Fruit fly (Drosophila melanogaster) whole organism, prepupa: Measurements from ENCODE around the gene dally.

Source experiments
- Blimp-1 ChIP-seq: fragments of 200-800 bp; sonication (Bioruptor generic); optimal IDR thresholded peaks from 3 replicates; lab custom pipeline; 2017; ENCODE audit warnings: missing biosample characterization, missing genetic modification characterization, mild to moderate bottlenecking, moderate library complexity, missing genetic modification reagents
- CG10669 ChIP-seq: fragments of 200-800 bp; sonication (Bioruptor generic); optimal IDR thresholded peaks from 3 replicates; lab custom pipeline; 2018; ENCODE audit warnings: missing biosample characterization, mild to moderate bottlenecking, missing genetic modification characterization, moderate library complexity
- CG11294 ChIP-seq: fragments of 200-800 bp; sonication (Bioruptor generic); IDR thresholded peaks from 2 replicates; pipeline ENCODE4 v1.3.6; 2022; ENCODE audit warnings: missing biosample characterization, missing genetic modification characterization
- CG11902 ChIP-seq: fragments of 200-800 bp; sonication (Bioruptor generic); optimal IDR thresholded peaks from 3 replicates; lab custom pipeline; 2016; ENCODE audit warnings: missing biosample characterization, missing genetic modification characterization
- CG15336 ChIP-seq: fragments of 200-800 bp; sonication (Bioruptor generic); IDR thresholded peaks from 2 replicates; pipeline ENCODE4 v1.3.6; 2022; ENCODE audit warnings: missing biosample characterization, missing genetic modification characterization
- CG1621 ChIP-seq: fragments of 200-800 bp; sonication (Bioruptor generic); optimal IDR thresholded peaks from 3 replicates; lab custom pipeline; 2018; ENCODE audit warnings: missing biosample characterization, mild to moderate bottlenecking, missing genetic modification characterization
- CG16779 ChIP-seq: fragments of 200-800 bp; sonication (Bioruptor generic); optimal IDR thresholded peaks from 3 replicates; lab custom pipeline; 2017; ENCODE audit warnings: missing biosample characterization, mild to moderate bottlenecking, missing genetic modification characterization
- CG3032 ChIP-seq: fragments of 200-800 bp; optimal IDR thresholded peaks from 2 replicates; lab custom pipeline; 2019; ENCODE audit warnings: missing biosample characterization, mild to moderate bottlenecking, missing genetic modification characterization, moderate library complexity
- CG32006 ChIP-seq: fragments of 200-800 bp; sonication (Bioruptor generic); optimal IDR thresholded peaks from 3 replicates; lab custom pipeline; 2017; ENCODE audit warnings: missing biosample characterization, mild to moderate bottlenecking, missing genetic modification characterization
- CG3919 ChIP-seq: fragments of 200-800 bp; sonication (Bioruptor generic); optimal IDR thresholded peaks from 3 replicates; lab custom pipeline; 2016; ENCODE audit warnings: missing biosample characterization, missing genetic modification characterization
- CG6163 ChIP-seq: fragments of 200-800 bp; sonication (Bioruptor generic); IDR thresholded peaks from 3 replicates; pipeline ENCODE4 v1.3.6; 2022; ENCODE audit warnings: missing biosample characterization, missing genetic modification characterization
- CG6276 ChIP-seq: fragments of 200-800 bp; sonication (Bioruptor generic); optimal IDR thresholded peaks from 2 replicates; lab custom pipeline; 2017; ENCODE audit warnings: missing biosample characterization, mild to moderate bottlenecking, missing genetic modification characterization
- CG6792 ChIP-seq: fragments of 200-800 bp; sonication (Bioruptor generic); optimal IDR thresholded peaks from 3 replicates; lab custom pipeline; 2016; ENCODE audit warnings: missing biosample characterization, missing genetic modification characterization
- CG6808 ChIP-seq: fragments of 200-800 bp; sonication (Bioruptor generic); optimal IDR thresholded peaks from 3 replicates; lab custom pipeline; 2017; ENCODE audit warnings: missing biosample characterization, missing genetic modification characterization, mild to moderate bottlenecking, moderate library complexity, missing genetic modification reagents
- CG6854 ChIP-seq: fragments of 200-800 bp; sonication (Bioruptor generic); optimal IDR thresholded peaks from 2 replicates; lab custom pipeline; 2017; ENCODE audit warnings: missing biosample characterization, mild to moderate bottlenecking, missing genetic modification characterization
- CG7368 ChIP-seq: fragments of 200-800 bp; sonication (Bioruptor generic); optimal IDR thresholded peaks from 3 replicates; lab custom pipeline; 2016; ENCODE audit warnings: missing biosample characterization, missing genetic modification characterization
- CG8119 ChIP-seq: fragments of 200-800 bp; sonication (Bioruptor generic); IDR thresholded peaks from 3 replicates; pipeline ENCODE4 v1.3.6; 2022; ENCODE audit warnings: missing biosample characterization, missing genetic modification characterization
- CG8319 ChIP-seq: fragments of 200-800 bp; sonication (Bioruptor generic); optimal IDR thresholded peaks from 3 replicates; lab custom pipeline; 2016; ENCODE audit warnings: missing biosample characterization, missing genetic modification characterization
- CG8632 ChIP-seq: fragments of 200-800 bp; sonication (Bioruptor generic); optimal IDR thresholded peaks from 3 replicates; lab custom pipeline; 2016; ENCODE audit warnings: missing biosample characterization, missing genetic modification characterization
- CG9139 ChIP-seq: fragments of 200-800 bp; sonication (Bioruptor generic); optimal IDR thresholded peaks from 3 replicates; lab custom pipeline; 2017; ENCODE audit warnings: missing biosample characterization, mild to moderate bottlenecking, missing genetic modification characterization
- Eip75B ChIP-seq: fragments of 200-800 bp; sonication (Bioruptor generic); optimal IDR thresholded peaks from 3 replicates; lab custom pipeline; 2016; ENCODE audit warnings: missing biosample characterization, missing genetic modification characterization
- Eip78C ChIP-seq: fragments of 200-800 bp; sonication (Bioruptor generic); peaks from one replicate; lab custom pipeline; 2016; ENCODE audit warnings: missing biosample characterization, missing genetic modification characterization
- Ets21C ChIP-seq: fragments of 200-800 bp; sonication (Bioruptor generic); optimal IDR thresholded peaks from 3 replicates; lab custom pipeline; 2016; ENCODE audit warnings: missing biosample characterization, missing genetic modification characterization
- Ets96B ChIP-seq: fragments of 200-800 bp; optimal IDR thresholded peaks from 2 replicates; lab custom pipeline; 2019; ENCODE audit warnings: missing biosample characterization, mild to moderate bottlenecking, missing genetic modification characterization, moderate library complexity
- Gug ChIP-seq: fragments of 200-800 bp; sonication (Bioruptor generic); IDR thresholded peaks from 2 replicates; pipeline ENCODE4 v1.3.6; 2022; ENCODE audit warnings: missing biosample characterization, missing genetic modification characterization
- Hr38 ChIP-seq: sonication (Bioruptor generic); optimal IDR thresholded peaks from 2 replicates; lab custom pipeline; 2016; ENCODE audit warnings: missing biosample characterization, missing genetic modification characterization
- Hr39 ChIP-seq: fragments of 200-800 bp; sonication (Bioruptor generic); optimal IDR thresholded peaks from 2 replicates; lab custom pipeline; 2016; ENCODE audit warnings: missing biosample characterization, missing genetic modification characterization
- Lpt ChIP-seq: fragments of 200-800 bp; sonication (Bioruptor generic); optimal IDR thresholded peaks from 3 replicates; lab custom pipeline; 2016; ENCODE audit warnings: missing biosample characterization, missing genetic modification characterization
- Met ChIP-seq: fragments of 200-800 bp; sonication (Bioruptor generic); optimal IDR thresholded peaks from 3 replicates; lab custom pipeline; 2016; ENCODE audit warnings: missing biosample characterization, missing genetic modification characterization
- OdsH ChIP-seq: fragments of 200-800 bp; sonication (Bioruptor generic); optimal IDR thresholded peaks from 3 replicates; lab custom pipeline; 2016; ENCODE audit warnings: missing biosample characterization, missing genetic modification characterization
- Smox ChIP-seq: fragments of 200-800 bp; sonication (Bioruptor generic); optimal IDR thresholded peaks from 3 replicates; lab custom pipeline; 2016; ENCODE audit warnings: missing biosample characterization, missing genetic modification characterization
- Sox14 ChIP-seq: fragments of 200-800 bp; sonication (Bioruptor generic); optimal IDR thresholded peaks from 3 replicates; lab custom pipeline; 2016; ENCODE audit warnings: missing biosample characterization, missing genetic modification characterization
- Sox15 ChIP-seq: fragments of 200-800 bp; sonication (Bioruptor generic); optimal IDR thresholded peaks from 3 replicates; lab custom pipeline; 2016; ENCODE audit warnings: missing biosample characterization, missing genetic modification characterization
- achi ChIP-seq: fragments of 200-800 bp; sonication (Bioruptor generic); optimal IDR thresholded peaks from 3 replicates; lab custom pipeline; 2016; ENCODE audit warnings: missing biosample characterization, missing genetic modification characterization
- acj6 ChIP-seq: fragments of 200-800 bp; sonication (Bioruptor generic); optimal IDR thresholded peaks from 3 replicates; lab custom pipeline; 2016; ENCODE audit warnings: missing biosample characterization, missing genetic modification characterization
- cyc ChIP-seq: fragments of 200-800 bp; sonication (Bioruptor generic); optimal IDR thresholded peaks from 3 replicates; lab custom pipeline; 2016; ENCODE audit warnings: missing biosample characterization, missing genetic modification characterization
- dsx ChIP-seq: fragments of 200-800 bp; optimal IDR thresholded peaks from 3 replicates; lab custom pipeline; 2019; ENCODE audit warnings: missing biosample characterization, mild to moderate bottlenecking, missing genetic modification characterization, moderate library complexity; ENCODE audit not compliant: poor library complexity, severe bottlenecking
- eg ChIP-seq: fragments of 200-800 bp; sonication (Bioruptor generic); IDR thresholded peaks from 3 replicates; pipeline ENCODE4 v1.3.6; 2022; ENCODE audit warnings: missing biosample characterization, missing genetic modification characterization
- esn ChIP-seq: fragments of 200-800 bp; sonication (Bioruptor generic); optimal IDR thresholded peaks from 2 replicates; lab custom pipeline; 2016; ENCODE audit warnings: missing biosample characterization, mild to moderate bottlenecking, missing genetic modification characterization, moderate library complexity
- fd85E ChIP-seq: fragments of 200-800 bp; sonication (Bioruptor generic); optimal IDR thresholded peaks from 3 replicates; lab custom pipeline; 2016; ENCODE audit warnings: missing biosample characterization, missing genetic modification characterization
- fkh ChIP-seq: fragments of 200-800 bp; sonication (Bioruptor generic); optimal IDR thresholded peaks from 3 replicates; lab custom pipeline; 2017; ENCODE audit warnings: missing biosample characterization, mild to moderate bottlenecking, missing genetic modification characterization, moderate library complexity
- lz ChIP-seq: fragments of 200-800 bp; sonication (Bioruptor generic); optimal IDR thresholded peaks from 3 replicates; lab custom pipeline; 2016; ENCODE audit warnings: missing biosample characterization, missing genetic modification characterization
- net ChIP-seq: fragments of 200-800 bp; sonication (Bioruptor generic); optimal IDR thresholded peaks from 3 replicates; lab custom pipeline; 2016; ENCODE audit warnings: missing biosample characterization, missing genetic modification characterization
- salr ChIP-seq, 2 experiments: fragments of 200-800 bp; sonication (Bioruptor generic); optimal IDR thresholded peaks; 3 replicates each; lab custom pipeline; 2016 to 2018; ENCODE audit warnings: missing biosample characterization in 2 of 2, missing genetic modification characterization in 2 of 2, mild to moderate bottlenecking in 1 of 2
- spab ChIP-seq: fragments of 200-800 bp; sonication (Bioruptor generic); optimal IDR thresholded peaks from 2 replicates; lab custom pipeline; 2017; ENCODE audit warnings: missing biosample characterization, mild to moderate bottlenecking, missing genetic modification characterization, missing genetic modification reagents
- ss ChIP-seq, 2 experiments: fragments of 200-800 bp; sonication (Bioruptor generic); optimal IDR thresholded peaks; 2 replicates in 1 of 2; 3 replicates in 1 of 2; lab custom pipeline; 2017 to 2018; ENCODE audit warnings: mild to moderate bottlenecking in 2 of 2, missing biosample characterization in 2 of 2, missing genetic modification characterization in 2 of 2, moderate library complexity in 1 of 2
- vri ChIP-seq: fragments of 200-800 bp; sonication (Bioruptor generic); optimal IDR thresholded peaks from 3 replicates; lab custom pipeline; 2016; ENCODE audit warnings: missing biosample characterization, mild to moderate bottlenecking, missing genetic modification characterization

Gene dally

dm6 chr3L:8865185-8865584 lies 37.9 kb downstream of the dally start (continued):
- TF ChIP-seq cyc (no peak), CG6808 (GFP tag; lab: Kevin White, UChicago) (no peak), Sox15 (GFP tag; lab: Kevin White, UChicago) (no peak), salr (GFP tag; optimal IDR thresholded peaks at IDR 0.05; lab: Kevin White, UChicago) (no peak), Ets96B (no peak), CG10669 (GFP tag; lab: Kevin White, UChicago) (no peak), Smox (GFP tag; lab: Kevin White, UChicago) (no peak), CG9139 (GFP tag; lab: Kevin White, UChicago) (no peak), CG1621 (tag; lab: Kevin White, UChicago) (no peak), CG16779 (tag; lab: Kevin White, UChicago) (no peak), fd85E (GFP tag; lab: Kevin White, UChicago) (no peak)

dm6 chr3L:8869326-8869725 lies 42.0 kb downstream of the dally start:
- TF ChIP-seq Ets96B (no peak), vri (GFP tag; lab: Kevin White, UChicago) (no peak), cyc (no peak), dsx (GFP tag; lab: Kevin White, UChicago) (no peak), fkh (GFP tag; lab: Kevin White, UChicago) (no peak), ss (GFP tag; optimal IDR thresholded peaks at IDR 0.05; lab: Kevin White, UChicago) (no peak), CG15336 (GFP tag; lab: Robert Waterston, UW) (no peak)

DNA sequence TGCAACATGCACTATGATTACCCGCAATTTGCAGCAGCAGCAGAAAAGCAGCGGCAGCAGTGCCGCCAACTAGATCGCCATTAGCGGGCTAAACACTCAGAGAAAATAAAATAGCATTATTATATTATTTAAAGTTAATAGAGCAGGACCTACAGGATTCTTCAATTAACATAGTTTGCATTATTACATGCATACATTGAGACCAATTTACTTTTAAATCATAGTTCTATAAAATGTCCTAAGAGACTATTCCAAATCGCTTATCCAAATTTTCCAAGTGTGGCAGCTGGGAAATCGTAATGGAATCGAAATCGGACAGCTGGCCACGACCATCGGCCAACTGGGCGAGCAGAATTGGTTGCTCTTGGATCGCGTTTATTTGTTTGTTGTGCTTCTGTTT lies 43.2 kb downstream of the dally start:
- TF ChIP-seq net (GFP tag; lab: Kevin White, UChicago) (peak; percentile 54), Blimp-1 (GFP tag; lab: Kevin White, UChicago) (no peak), CG8632 (peak; percentile 4), CG3919 (GFP tag; lab: Kevin White, UChicago) (peak; percentile 69), Hr38 (GFP tag; lab: Kevin White, UChicago) (no peak), CG11902 (GFP tag; lab: Kevin White, UChicago) (no peak), vri (GFP tag; lab: Kevin White, UChicago) (no peak), Eip75B (GFP tag; lab: Kevin White, UChicago) (peak; percentile 71), Eip78C (GFP tag; lab: Kevin White, UChicago) (peak; percentile 91), spab (peak; percentile 45), Ets96B (peak; percentile 75), eg (GFP tag; lab: Robert Waterston, UW) (peak; percentile 94), fkh (GFP tag; lab: Kevin White, UChicago) (no peak), Gug (peak; percentile 85), OdsH (GFP tag; lab: Kevin White, UChicago) (peak; percentile 56), dsx (GFP tag; lab: Kevin White, UChicago) (peak; percentile 49), Ets21C (no peak), Smox (GFP tag; lab: Kevin White, UChicago) (no peak), CG6163 (GFP tag; lab: Robert Waterston, UW) (peak; percentile 92), CG16779 (tag; lab: Kevin White, UChicago) (peak; percentile 41), Lpt (GFP tag; lab: Kevin White, UChicago) (peak; percentile 79), CG6792 (GFP tag; lab: Kevin White, UChicago) (peak; percentile 11), CG6854 (GFP tag; lab: Kevin White, UChicago) (no peak), CG8119 (GFP tag; lab: Robert Waterston, UW) (peak; percentile 89), esn (GFP tag; lab: Kevin White, UChicago) (no peak), CG32006 (GFP tag; lab: Kevin White, UChicago) (peak; percentile 85), Sox15 (GFP tag; lab: Kevin White, UChicago) (no peak), cyc (peak; percentile 19), CG3032 (tag; lab: Kevin White, UChicago) (peak; percentile 69), Met (no peak), lz (peak; percentile 22), CG8319 (GFP tag; lab: Kevin White, UChicago) (no peak), CG7368 (GFP tag; lab: Kevin White, UChicago) (peak; percentile 64), acj6 (GFP tag; lab: Kevin White, UChicago) (peak; percentile 56), CG11294 (GFP tag; lab: Robert Waterston, UW) (peak; percentile 82), CG6276 (peak; percentile 81), achi (GFP tag; lab: Kevin White, UChicago) (peak; percentile 61), Hr39 (GFP tag; lab: Kevin White, UChicago) (no peak), Sox14 (GFP tag; lab: Kevin White, UChicago) (no peak)
